Worm (Caenorhabditis elegans): Measurements from ENCODE around the gene Y38E10A.22.
A peak's percentile ranks its signal among the peaks of the same experiment; 100 is the strongest.
"Not testable (repeated sequence)": the region's sequence is repeated elsewhere in the genome, so short reads cannot be mapped to it uniquely, and the experiment has no call there.

Gene Y38E10A.22

ce11 chrII:12625673-12626072 lies 51.9 kb downstream of the Y38E10A.22 start (continued):
- TF ChIP-seq dmd-4 (tag; optimal IDR thresholded peaks at IDR 0.05) (no peak), ztf-11 (tag; optimal IDR thresholded peaks at IDR 0.05) (no peak), nhr-12 (tag; optimal IDR thresholded peaks at IDR 0.05) (no peak), snpc-4 (tag; optimal IDR thresholded peaks at IDR 0.05) (no peak), lin-11 (tag; optimal IDR thresholded peaks at IDR 0.05) (no peak), nhr-237 (tag; optimal IDR thresholded peaks at IDR 0.05) (no peak), C34F6.9 (tag; optimal IDR thresholded peaks at IDR 0.05) (no peak), skn-1 (tag; optimal IDR thresholded peaks at IDR 0.05) (no peak), mbf-1 (tag; optimal IDR thresholded peaks at IDR 0.05) (no peak)

DNA sequence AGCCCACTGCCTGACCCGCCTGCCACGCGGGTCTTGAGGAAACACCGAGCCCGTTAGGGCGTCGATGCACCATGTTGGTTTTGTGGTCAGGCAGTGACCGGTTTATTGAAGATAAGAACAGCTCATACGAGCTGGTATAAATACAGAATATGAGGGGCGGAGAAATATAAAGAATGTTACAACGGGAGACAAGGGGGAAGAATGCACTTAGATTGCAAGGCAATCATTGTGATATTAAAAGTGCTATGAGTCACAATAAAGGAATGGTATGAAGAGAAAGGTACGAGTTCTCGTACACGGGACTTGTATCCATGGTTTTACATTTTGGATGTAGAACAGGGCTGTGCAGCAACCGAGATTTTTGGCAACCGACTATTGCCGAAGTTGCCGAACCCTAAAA lies 53.2 kb downstream of the Y38E10A.22 start, which contains the start of gene Y38E10A.14:
TSS of gene Y38E10A.14 (minus strand) at position 101 of the 400 bp plus-strand sequence.
- TF ChIP-seq ztf-1 (GFP tag; conservative IDR thresholded peaks at IDR 0.05); unc-62 (GFP tag; optimal IDR thresholded peaks at IDR 0.05); nhr-237 (tag; optimal IDR thresholded peaks at IDR 0.05): not testable (repeated sequence)

DNA sequence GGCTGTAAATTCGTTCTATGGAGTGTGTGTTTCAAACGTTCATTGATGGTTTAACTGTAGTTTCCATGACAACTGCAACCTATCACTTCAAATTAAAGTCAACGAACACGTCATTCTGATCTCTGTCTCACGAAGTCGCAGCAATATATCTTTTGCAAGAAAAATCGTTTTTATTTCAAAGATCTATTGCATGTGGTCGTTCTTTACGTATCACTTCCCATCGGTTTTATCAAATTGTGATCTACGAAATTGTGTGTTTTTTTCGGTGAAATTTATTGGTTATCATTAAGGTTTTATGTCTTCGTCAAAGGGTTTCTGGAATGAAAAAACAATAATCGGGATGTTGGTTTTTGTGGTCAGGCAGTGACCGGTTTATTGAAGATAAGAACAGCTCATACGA lies 54.8 kb downstream of the Y38E10A.22 start:
- TF ChIP-seq sma-9 (GFP tag; optimal IDR thresholded peaks at IDR 0.05): peak; percentile 56
- no peak for TF ChIP-seq sma-9 (tag; optimal IDR thresholded peaks at IDR 0.05)
- TF ChIP-seq sma-3 (GFP tag; optimal IDR thresholded peaks at IDR 0.05): peak; percentile 19
- TF ChIP-seq snpc-4 (tag; optimal IDR thresholded peaks at IDR 0.05): no peak
- no peak for TF ChIP-seq lin-13 (GFP tag; optimal IDR thresholded peaks at IDR 0.05)
- no peak for TF ChIP-seq ztf-4 (tag; optimal IDR thresholded peaks at IDR 0.05)
- TF ChIP-seq ceh-82 (tag; optimal IDR thresholded peaks at IDR 0.05): no peak
- no peak for TF ChIP-seq unc-62 (GFP tag; optimal IDR thresholded peaks at IDR 0.05)
- TF ChIP-seq gmeb-1 (tag; optimal IDR thresholded peaks at IDR 0.05): no peak
- no peak for TF ChIP-seq ZK546.5 (tag; optimal IDR thresholded peaks at IDR 0.05)
- TF ChIP-seq nhr-25 (tag; optimal IDR thresholded peaks at IDR 0.05): no peak
- TF ChIP-seq nhr-10 (tag; optimal IDR thresholded peaks at IDR 0.05): no peak
- TF ChIP-seq mdl-1 (tag; optimal IDR thresholded peaks at IDR 0.05): no peak
- TF ChIP-seq mab-5 (tag; optimal IDR thresholded peaks at IDR 0.05): no peak
- TF ChIP-seq nhr-12 (tag; optimal IDR thresholded peaks at IDR 0.05): no peak
- TF ChIP-seq nhr-21 (tag; optimal IDR thresholded peaks at IDR 0.05): peak; percentile 2
- TF ChIP-seq unc-39 (tag; optimal IDR thresholded peaks at IDR 0.05): no peak
- no peak for TF ChIP-seq fos-1 (tag; optimal IDR thresholded peaks at IDR 0.05)
- TF ChIP-seq C34F6.9 (tag; optimal IDR thresholded peaks at IDR 0.05): no peak
